Fruit fly (Drosophila melanogaster) whole organism, embryonic: ENCODE results near the gene AstA.

Experiments used
- Adf1 ChIP-seq: fragments of 200-800 bp; sonication (Bioruptor generic); IDR thresholded peaks from 2 replicates; pipeline ENCODE4 v1.3.6; 2022; ENCODE audit warnings: missing biosample characterization, missing genetic modification characterization
- Atf-2 ChIP-seq: fragments of 200-800 bp; sonication (Bioruptor generic); optimal IDR thresholded peaks from 2 replicates; lab custom pipeline; 2016; ENCODE audit warnings: missing biosample characterization, missing genetic modification characterization
- Bgb ChIP-seq: fragments of 200-800 bp; sonication (Bioruptor generic); IDR thresholded peaks from 2 replicates; pipeline ENCODE4 v1.3.6; 2022; ENCODE audit warnings: missing biosample characterization, missing genetic modification characterization; ENCODE audit not compliant: partially characterized antibody
- CG10267 ChIP-seq: fragments of 200-800 bp; sonication (Bioruptor generic); optimal IDR thresholded peaks from 2 replicates; lab custom pipeline; 2018; ENCODE audit warnings: missing biosample characterization, mild to moderate bottlenecking, missing genetic modification characterization, moderate library complexity
- CG11723 ChIP-seq: fragments of 200-800 bp; sonication (Bioruptor generic); optimal IDR thresholded peaks from 2 replicates; lab custom pipeline; 2017; ENCODE audit warnings: missing biosample characterization, mild to moderate bottlenecking, missing genetic modification characterization
- CG12659 ChIP-seq: fragments of 200-800 bp; sonication (Bioruptor generic); optimal IDR thresholded peaks from 3 replicates; lab custom pipeline; 2017; ENCODE audit warnings: mild to moderate bottlenecking, missing biosample characterization, missing genetic modification reagents, missing genetic modification characterization
- CG12942 ChIP-seq: fragments of 200-800 bp; sonication (Bioruptor generic); optimal IDR thresholded peaks from 3 replicates; lab custom pipeline; 2016; ENCODE audit warnings: missing biosample characterization, missing genetic modification characterization
- CG13296 ChIP-seq: fragments of 200-800 bp; sonication (Bioruptor generic); optimal IDR thresholded peaks from 3 replicates; lab custom pipeline; 2018; ENCODE audit warnings: missing biosample characterization, mild to moderate bottlenecking, missing genetic modification characterization
- CG14860 ChIP-seq: fragments of 200-800 bp; sonication (Bioruptor generic); IDR thresholded peaks from 3 replicates; pipeline ENCODE4 v1.3.6; 2022; ENCODE audit warnings: missing biosample characterization, missing genetic modification characterization; ENCODE audit not compliant: partially characterized antibody
- CG15269 ChIP-seq: fragments of 200-800 bp; sonication (Bioruptor generic); optimal IDR thresholded peaks from 2 replicates; lab custom pipeline; 2018; ENCODE audit warnings: missing biosample characterization, mild to moderate bottlenecking, missing genetic modification characterization, moderate library complexity
- CG16813 ChIP-seq: fragments of 200-800 bp; sonication (Bioruptor generic); IDR thresholded peaks from 3 replicates; pipeline ENCODE4 v1.3.6; 2022; ENCODE audit warnings: missing biosample characterization, missing genetic modification characterization; ENCODE audit not compliant: partially characterized antibody
- CG17328 ChIP-seq: fragments of 200-800 bp; sonication (Bioruptor generic); IDR thresholded peaks from 2 replicates; pipeline ENCODE4 v1.3.6; 2022; ENCODE audit warnings: missing biosample characterization, missing genetic modification characterization
- CG18011 ChIP-seq: fragments of 200-800 bp; sonication (Bioruptor generic); optimal IDR thresholded peaks from 2 replicates; lab custom pipeline; 2017; ENCODE audit warnings: missing biosample characterization, missing genetic modification characterization, mild to moderate bottlenecking, moderate library complexity, missing genotype
- CG2120 ChIP-seq: fragments of 200-800 bp; sonication (Bioruptor generic); optimal IDR thresholded peaks from 3 replicates; lab custom pipeline; 2016; ENCODE audit warnings: missing biosample characterization, missing genetic modification characterization
- CG2202 ChIP-seq: fragments of 200-800 bp; sonication (Bioruptor generic); optimal IDR thresholded peaks from 2 replicates; lab custom pipeline; 2018; ENCODE audit warnings: missing biosample characterization, mild to moderate bottlenecking, missing genetic modification characterization
- CG30020 ChIP-seq: fragments of 200-800 bp; optimal IDR thresholded peaks from 2 replicates; lab custom pipeline; 2019; ENCODE audit warnings: missing biosample characterization, mild to moderate bottlenecking, missing genetic modification characterization, moderate library complexity
- CG32532 ChIP-seq: fragments of 200-800 bp; sonication (Bioruptor generic); IDR thresholded peaks from 2 replicates; pipeline ENCODE4 v1.3.6; 2022; ENCODE audit warnings: missing biosample characterization, missing genetic modification characterization
- CG3995 ChIP-seq: fragments of 200-800 bp; sonication (Bioruptor generic); optimal IDR thresholded peaks from 3 replicates; lab custom pipeline; 2016; ENCODE audit warnings: missing biosample characterization, missing genetic modification characterization
- CG4617 ChIP-seq: fragments of 200-800 bp; sonication (Bioruptor generic); optimal IDR thresholded peaks from 3 replicates; lab custom pipeline; 2016; ENCODE audit warnings: missing biosample characterization, missing genetic modification characterization, borderline replicate concordance
- CG6272 ChIP-seq: fragments of 200-800 bp; sonication (Bioruptor generic); IDR thresholded peaks from 2 replicates; pipeline ENCODE4 v1.3.6; 2022; ENCODE audit warnings: missing biosample characterization, missing genetic modification characterization
- CG7357 ChIP-seq: fragments of 200-800 bp; sonication (Bioruptor generic); IDR thresholded peaks from 3 replicates; pipeline ENCODE4 v1.3.6; 2022; ENCODE audit warnings: missing biosample characterization, missing genetic modification characterization
- D19A ChIP-seq: fragments of 200-800 bp; optimal IDR thresholded peaks from 3 replicates; lab custom pipeline; 2019; ENCODE audit warnings: missing biosample characterization, mild to moderate bottlenecking, missing genetic modification characterization, moderate library complexity
- D19B ChIP-seq: fragments of 200-800 bp; sonication (Bioruptor generic); optimal IDR thresholded peaks from 2 replicates; lab custom pipeline; 2017; ENCODE audit warnings: missing biosample characterization, mild to moderate bottlenecking, missing genetic modification characterization
- Dip3 ChIP-seq: fragments of 200-800 bp; sonication (Bioruptor generic); optimal IDR thresholded peaks from 3 replicates; lab custom pipeline; 2016; ENCODE audit warnings: missing biosample characterization, missing genetic modification characterization
- Hr39 ChIP-seq: fragments of >200 bp; optimal IDR thresholded peaks from 2 replicates; lab custom pipeline; 2017
- NFAT ChIP-seq: fragments of 200-800 bp; sonication (Bioruptor generic); IDR thresholded peaks from 2 replicates; pipeline ENCODE4 v1.3.6; 2022; ENCODE audit warnings: missing biosample characterization, missing genetic modification characterization
- Nf-YB ChIP-seq: fragments of 200-800 bp; sonication (Bioruptor generic); optimal IDR thresholded peaks from 3 replicates; lab custom pipeline; 2019; ENCODE audit warnings: missing biosample characterization, mild to moderate bottlenecking, missing genetic modification characterization, moderate library complexity
- bab2 ChIP-seq: fragments of 200-800 bp; sonication (Bioruptor generic); optimal IDR thresholded peaks from 2 replicates; lab custom pipeline; 2016; ENCODE audit warnings: missing biosample characterization, missing genetic modification characterization
- bbx ChIP-seq: fragments of 200-800 bp; sonication (Bioruptor generic); IDR thresholded peaks from 2 replicates; pipeline ENCODE4 v1.3.6; 2022; ENCODE audit warnings: missing biosample characterization, missing genetic modification characterization; ENCODE audit not compliant: partially characterized antibody
- cas ChIP-seq: fragments of 200-800 bp; sonication (Bioruptor generic); IDR thresholded peaks from 2 replicates; pipeline ENCODE4 v1.3.6; 2022; ENCODE audit warnings: missing biosample characterization, missing genetic modification characterization
- cg ChIP-seq: fragments of 200-800 bp; sonication (Bioruptor generic); optimal IDR thresholded peaks from 3 replicates; lab custom pipeline; 2019; ENCODE audit warnings: missing biosample characterization, mild to moderate bottlenecking, missing genetic modification characterization, moderate library complexity
- crp ChIP-seq, 2 experiments: fragments of 200-800 bp; sonication (Bioruptor generic); optimal IDR thresholded peaks; 2 replicates in 1 of 2; 3 replicates in 1 of 2; lab custom pipeline; 2017; ENCODE audit warnings: missing biosample characterization in 2 of 2, missing genetic modification characterization in 2 of 2, mild to moderate bottlenecking in 1 of 2, moderate library complexity in 1 of 2
- dan ChIP-seq: fragments of 200-800 bp; sonication (Bioruptor generic); IDR thresholded peaks from 2 replicates; pipeline ENCODE4 v1.3.6; 2022; ENCODE audit warnings: missing biosample characterization, missing genetic modification characterization
- eve ChIP-seq, 2 experiments: fragments of >200 bp; optimal IDR thresholded peaks; 2 replicates each; lab custom pipeline; 2017; ENCODE audit warnings: missing biosample characterization in 2 of 2, missing genetic modification characterization in 2 of 2
- ewg ChIP-seq: fragments of 200-800 bp; sonication (Bioruptor generic); optimal IDR thresholded peaks from 3 replicates; lab custom pipeline; 2017; ENCODE audit warnings: mild to moderate bottlenecking, missing biosample characterization, missing genetic modification reagents, missing genetic modification characterization
- h ChIP-seq: fragments of >200 bp; optimal IDR thresholded peaks from 2 replicates; lab custom pipeline; 2017
- hkb ChIP-seq, 2 experiments: fragments of 200-800 bp in 1 of 2; fragments of >200 bp in 1 of 2; sonication (Bioruptor generic) in 1 of 2; IDR thresholded peaks in 1 of 2; optimal IDR thresholded peaks in 1 of 2; 2 replicates each; pipeline versions ENCODE4 v1.3.6 to Lab custom; 2017 to 2022; ENCODE audit warnings: missing biosample characterization in 1 of 2, missing genetic modification characterization in 1 of 2
- ken ChIP-seq: fragments of 200-800 bp; sonication (Bioruptor generic); IDR thresholded peaks from 3 replicates; pipeline ENCODE4 v1.3.6; 2022; ENCODE audit warnings: missing biosample characterization, missing genetic modification characterization
- lola ChIP-seq, 3 experiments: fragments of >200 bp in 2 of 3; fragments of 200-800 bp in 1 of 3; sonication (Bioruptor generic) in 1 of 3; optimal IDR thresholded peaks; 2 replicates each; lab custom pipeline; 2017 to 2019; ENCODE audit warnings: missing biosample characterization in 3 of 3, missing genetic modification characterization in 3 of 3, mild to moderate bottlenecking in 1 of 3, moderate library complexity in 1 of 3
- mam ChIP-seq: fragments of 200-800 bp; sonication (Bioruptor generic); optimal IDR thresholded peaks from 3 replicates; lab custom pipeline; 2016; ENCODE audit warnings: missing biosample characterization, missing genetic modification characterization
- org-1 ChIP-seq: fragments of 200-800 bp; sonication (Bioruptor generic); optimal IDR thresholded peaks from 2 replicates; lab custom pipeline; 2017; ENCODE audit warnings: missing biosample characterization, missing genetic modification characterization
- prd ChIP-seq, 3 experiments: fragments of >200 bp in 2 of 3; fragments of 200-800 bp in 1 of 3; sonication (Bioruptor generic) in 1 of 3; optimal IDR thresholded peaks in 2 of 3; IDR thresholded peaks in 1 of 3; 2 replicates in 2 of 3; 3 replicates in 1 of 3; pipeline versions ENCODE4 v1.3.6 to Lab custom; 2017 to 2022; ENCODE audit warnings: missing biosample characterization in 1 of 3, missing genetic modification characterization in 1 of 3
- pum ChIP-seq: fragments of 200-800 bp; sonication (Bioruptor generic); optimal IDR thresholded peaks from 2 replicates; lab custom pipeline; 2016; ENCODE audit warnings: missing biosample characterization, missing genetic modification characterization
- sc ChIP-seq, 3 experiments: fragments of >200 bp in 2 of 3; fragments of 200-800 bp in 1 of 3; sonication (Bioruptor generic) in 1 of 3; optimal IDR thresholded peaks; 2 replicates in 2 of 3; 3 replicates in 1 of 3; lab custom pipeline; 2017; ENCODE audit warnings: mild to moderate bottlenecking in 1 of 3, missing biosample characterization in 1 of 3, missing genetic modification characterization in 1 of 3, missing genetic modification reagents in 1 of 3
- sens ChIP-seq: fragments of 200-800 bp; sonication (Bioruptor generic); peaks from one replicate; lab custom pipeline; 2016; ENCODE audit warnings: missing biosample characterization, missing genetic modification characterization
- tll ChIP-seq, 2 experiments: fragments of 200-800 bp in 1 of 2; fragments of >200 bp in 1 of 2; sonication (Bioruptor generic) in 1 of 2; optimal IDR thresholded peaks; 2 replicates each; lab custom pipeline; 2017 to 2019; ENCODE audit warnings: missing biosample characterization in 2 of 2, missing genetic modification characterization in 2 of 2, mild to moderate bottlenecking in 1 of 2, moderate library complexity in 1 of 2
- zen ChIP-seq: fragments of 200-800 bp; sonication (Bioruptor generic); optimal IDR thresholded peaks from 3 replicates; lab custom pipeline; 2018; ENCODE audit warnings: missing biosample characterization, mild to moderate bottlenecking, missing genetic modification characterization, moderate library complexity

The AstA gene

dm6 chr3R:24813637-24814301 is 48.9 kb upstream of the AstA start, which contains the start of the genes lili and CG34150 (continued):
- TF ChIP-seq CG30020 (tag; lab: Kevin White, UChicago) (peak; percentile 70), pum (peak; percentile 61), CG3995 (GFP tag; lab: Kevin White, UChicago) (peak; percentile 23), eve (GFP tag; optimal IDR thresholded peaks at IDR 0.05; lab: Kevin White, UChicago) (no peak), bab2 (GFP tag; lab: Kevin White, UChicago) (peak; percentile 76), D19B (GFP tag; lab: Kevin White, UChicago) (peak; percentile 19), Hr39 (lab: Kevin White, UChicago) (no peak), cg (no peak), D19A (no peak), CG18011 (GFP tag; lab: Kevin White, UChicago) (peak; percentile 53), dan (GFP tag; lab: Robert Waterston, UW) (no peak), CG11723 (peak; percentile 11), CG7357 (peak; percentile 44; the same call in 1 of the 3 replicates), zen (tag; lab: Kevin White, UChicago) (peak; percentile 54), CG32532 (GFP tag; lab: Robert Waterston, UW) (peak; percentile 81), cas (GFP tag; lab: Robert Waterston, UW) (0 out of 2 replicates have a peak, but pooled peaks have one; percentile 45), CG6272 (peak; percentile 72), lola (GFP tag; optimal IDR thresholded peaks at IDR 0.05; lab: Kevin White, UChicago) (peak in 1 of 3 experiments; percentile 74), sc (optimal IDR thresholded peaks at IDR 0.05; lab: Kevin White, UChicago) (no peak), sc (GFP tag; optimal IDR thresholded peaks at IDR 0.05; lab: Kevin White, UChicago) (peak; percentile 36), ken (peak; percentile 58; the same call in 1 of the 3 replicates), CG15269 (tag; lab: Kevin White, UChicago) (peak; percentile 81), bbx (GFP tag; lab: Robert Waterston, UW) (peak; percentile 80), CG16813 (GFP tag; lab: Robert Waterston, UW) (peak; percentile 78), sens (GFP tag; lab: Kevin White, UChicago) (peak; percentile 97), ewg (peak; percentile 51), CG17328 (GFP tag; lab: Robert Waterston, UW) (peak; percentile 62), tll (GFP tag; optimal IDR thresholded peaks at IDR 0.05; lab: Kevin White, UChicago) (peak in 1 of 2 experiments; percentile 9), h (lab: Kevin White, UChicago) (no peak), Nf-YB (peak; percentile 60), CG2202 (tag; lab: Kevin White, UChicago) (peak; percentile 32), Adf1 (GFP tag; lab: Robert Waterston, UW) (peak; percentile 44), CG12942 (GFP tag; lab: Kevin White, UChicago) (peak; percentile 74), hkb (optimal IDR thresholded peaks at IDR 0.05; lab: Kevin White, UChicago) (peak; percentile 19), hkb (GFP tag; IDR thresholded peaks at IDR 0.05; lab: Robert Waterston, UW) (peak; percentile 69), CG14860 (peak; percentile 70; the same call in 2 of the 3 replicates), org-1 (GFP tag; lab: Kevin White, UChicago) (no peak), Dip3 (GFP tag; lab: Kevin White, UChicago) (peak; percentile 65), prd (optimal IDR thresholded peaks at IDR 0.05; lab: Kevin White, UChicago) (no peak), prd (GFP tag; IDR thresholded peaks at IDR 0.05; lab: Robert Waterston, UW) (peak; percentile 84), NFAT (GFP tag; lab: Robert Waterston, UW) (peak; percentile 54; the same call in 1 of the 2 replicates), CG4617 (GFP tag; lab: Kevin White, UChicago) (peak; percentile 46), CG12659 (GFP tag; lab: Kevin White, UChicago) (peak; percentile 80), crp (GFP tag; optimal IDR thresholded peaks at IDR 0.05; lab: Kevin White, UChicago) (peak; percentile 78 to 94), CG10267 (peak; percentile 80), mam (GFP tag; lab: Kevin White, UChicago) (peak; percentile 80), Bgb (GFP tag; lab: Robert Waterston, UW) (peak; percentile 74), CG13296 (GFP tag; lab: Kevin White, UChicago) (peak; percentile 74), Atf-2 (GFP tag; lab: Kevin White, UChicago) (peak; percentile 62), CG2120 (GFP tag; lab: Kevin White, UChicago) (peak; percentile 91)
